Worm (Caenorhabditis elegans) whole organism, L4 larva: Measurements from ENCODE around the gene W07A12.8.

ENCODE experiments used
- D1046.2 ChIP-seq: fragments of 200-800 bp; sonication (Bioruptor generic); IDR thresholded peaks from 2 replicates; pipeline ENCODE4 v1.3.6; 2022; ENCODE audit warnings: missing genetic modification characterization, missing compliant biosample characterization
- F44E2.7 ChIP-seq: fragments of 200-800 bp; sonication (Bioruptor generic); IDR thresholded peaks from 2 replicates; pipeline ENCODE4 v2.1.2; 2022; ENCODE audit warnings: missing genetic modification characterization, missing compliant biosample characterization
- F49E8.2 ChIP-seq: sonication (generic microtip); optimal IDR thresholded peaks from 2 replicates; lab custom pipeline; 2016; ENCODE audit warnings: missing compliant biosample characterization, mild to moderate bottlenecking, missing genetic modification characterization, borderline replicate concordance
- T20F7.1 ChIP-seq: fragments of 200-800 bp; sonication (Bioruptor generic); optimal IDR thresholded peaks from 2 replicates; lab custom pipeline; 2018; ENCODE audit warnings: mild to moderate bottlenecking, missing genetic modification characterization, missing compliant biosample characterization
- Y5F2A.4 ChIP-seq: fragments of 200-800 bp; sonication (Bioruptor generic); optimal IDR thresholded peaks from 2 replicates; lab custom pipeline; 2018; ENCODE audit warnings: mild to moderate bottlenecking, missing genetic modification characterization, missing compliant biosample characterization
- Y75B8A.6 ChIP-seq: fragments of 200-800 bp; sonication (Bioruptor generic); IDR thresholded peaks from 2 replicates; pipeline ENCODE4 v1.3.6; 2022; ENCODE audit warnings: missing genetic modification reagents, missing genetic modification characterization, missing compliant biosample characterization
- ZK337.2 ChIP-seq: fragments of 200-800 bp; sonication (Bioruptor generic); IDR thresholded peaks from 2 replicates; pipeline ENCODE4 v1.3.6; 2022; ENCODE audit warnings: missing genetic modification reagents, missing genetic modification characterization, missing compliant biosample characterization
- ZK546.5 ChIP-seq, 2 experiments: sonication (generic microtip); optimal IDR thresholded peaks; 2 replicates each; lab custom pipeline; 2017; ENCODE audit warnings: missing biosample characterization in 2 of 2, missing genetic modification characterization in 2 of 2
- aha-1 ChIP-seq: fragments of 150-350 bp; peaks from one replicate; lab custom pipeline; 2014; ENCODE audit warnings: missing biosample characterization, missing genetic modification characterization
- attf-4 ChIP-seq: sonication (generic microtip); optimal IDR thresholded peaks from 3 replicates; lab custom pipeline; 2017; ENCODE audit warnings: missing biosample characterization, missing genetic modification characterization
- ceh-20 ChIP-seq: fragments of 200-800 bp; sonication (Bioruptor generic); IDR thresholded peaks from 2 replicates; pipeline ENCODE4 v1.3.6; 2022; ENCODE audit warnings: missing genetic modification reagents, missing genetic modification characterization, missing compliant biosample characterization
- daf-16 ChIP-seq, 3 experiments: sonication (generic microtip); optimal IDR thresholded peaks; 2 replicates each; lab custom pipeline; 2016 to 2017; ENCODE audit warnings: missing genetic modification characterization in 3 of 3, missing genetic modification reagents in 3 of 3, mild to moderate bottlenecking in 2 of 3, missing compliant biosample characterization in 2 of 3, missing biosample characterization in 1 of 3, moderate library complexity in 1 of 3
- daf-19 ChIP-seq: fragments of 200-800 bp; sonication (Bioruptor generic); conservative IDR thresholded peaks from 2 replicates; pipeline ENCODE4 v1.3.6; 2022; ENCODE audit warnings: missing genetic modification characterization, missing compliant biosample characterization
- daf-8 ChIP-seq: fragments of 200-800 bp; sonication (Bioruptor generic); IDR thresholded peaks from 2 replicates; pipeline ENCODE4 v1.3.6; 2022; ENCODE audit warnings: missing genetic modification characterization, missing compliant biosample characterization
- dmd-9 ChIP-seq: fragments of 200-800 bp; sonication (Bioruptor generic); IDR thresholded peaks from 2 replicates; pipeline ENCODE4 v1.3.6; 2022; ENCODE audit warnings: missing genetic modification reagents, missing genetic modification characterization, missing compliant biosample characterization
- dpl-1 ChIP-seq: fragments of 150-350 bp; optimal IDR thresholded peaks from 2 replicates; lab custom pipeline; 2014; ENCODE audit warnings: missing biosample characterization, missing genetic modification reagents, missing genetic modification characterization
- fkh-10 ChIP-seq: fragments of 150-350 bp; optimal IDR thresholded peaks from 2 replicates; lab custom pipeline; 2014; ENCODE audit warnings: missing biosample characterization, missing genetic modification reagents, missing genetic modification characterization
- hif-1 ChIP-seq, 2 experiments: sonication (generic microtip); optimal IDR thresholded peaks; 2 replicates each; lab custom pipeline; 2016 to 2017; ENCODE audit warnings: missing compliant biosample characterization in 2 of 2, missing genetic modification characterization in 2 of 2, missing genetic modification reagents in 2 of 2, missing genotype in 2 of 2, mild to moderate bottlenecking in 1 of 2
- hlh-30 ChIP-seq: sonication (generic microtip); optimal IDR thresholded peaks from 2 replicates; lab custom pipeline; 2017; ENCODE audit warnings: antibody characterized with exemption, mild to moderate bottlenecking, missing genetic modification characterization, missing compliant biosample characterization; ENCODE audit not compliant: insufficient read depth
- jun-1 ChIP-seq: fragments of 150-350 bp; optimal IDR thresholded peaks from 2 replicates; lab custom pipeline; 2014; ENCODE audit warnings: missing biosample characterization, missing genetic modification reagents, missing genetic modification characterization
- lim-7 ChIP-seq: fragments of 200-800 bp; sonication (Bioruptor generic); IDR thresholded peaks from 2 replicates; pipeline ENCODE4 v1.3.6; 2022; ENCODE audit warnings: missing genetic modification characterization, missing compliant biosample characterization
- lin-1 ChIP-seq: fragments of 200-800 bp; sonication (Bioruptor generic); IDR thresholded peaks from 2 replicates; pipeline ENCODE4 v1.3.6; 2022; ENCODE audit warnings: missing genetic modification reagents, missing genetic modification characterization, missing compliant biosample characterization
- lin-15B ChIP-seq: fragments of 150-350 bp; sonication (generic microtip); optimal IDR thresholded peaks from 3 replicates; lab custom pipeline; 2014; ENCODE audit warnings: missing biosample characterization, missing genetic modification characterization
- lin-38 ChIP-seq: fragments of 200-800 bp; sonication (Bioruptor generic); IDR thresholded peaks from 2 replicates; pipeline ENCODE4 v1.3.6; 2022; ENCODE audit warnings: missing genetic modification reagents, missing genetic modification characterization, missing compliant biosample characterization
- lsy-2 ChIP-seq, 2 experiments: fragments of 150-350 bp in 1 of 2; sonication (generic microtip) in 1 of 2; optimal IDR thresholded peaks; 2 replicates each; lab custom pipeline; 2014 to 2017; ENCODE audit warnings: missing biosample characterization in 2 of 2, missing genetic modification characterization in 2 of 2
- madf-5 ChIP-seq, 2 experiments: fragments of 200-800 bp; sonication (Bioruptor generic); IDR thresholded peaks; 2 replicates each; pipeline ENCODE4 v1.3.6; 2022; ENCODE audit warnings: missing compliant biosample characterization in 2 of 2, missing genetic modification characterization in 2 of 2
- mep-1 ChIP-seq: fragments of 150-350 bp; sonication (generic microtip); optimal IDR thresholded peaks from 3 replicates; lab custom pipeline; 2014; ENCODE audit warnings: missing biosample characterization, missing genetic modification characterization
- mes-2 ChIP-seq: sonication (generic microtip); optimal IDR thresholded peaks from 2 replicates; lab custom pipeline; 2016; ENCODE audit warnings: missing genotype, mild to moderate bottlenecking, missing genetic modification characterization, missing compliant biosample characterization; ENCODE audit not compliant: poor library complexity, severe bottlenecking
- nhr-10 ChIP-seq: fragments of 150-350 bp; optimal IDR thresholded peaks from 2 replicates; lab custom pipeline; 2014; ENCODE audit warnings: missing biosample characterization, missing genetic modification characterization
- nhr-102 ChIP-seq: sonication (generic microtip); optimal IDR thresholded peaks from 2 replicates; lab custom pipeline; 2016; ENCODE audit warnings: mild to moderate bottlenecking, missing genetic modification characterization, moderate library complexity, missing compliant biosample characterization
- nhr-11 ChIP-seq: fragments of 150-350 bp; optimal IDR thresholded peaks from 2 replicates; lab custom pipeline; 2014; ENCODE audit warnings: missing biosample characterization, missing genetic modification characterization
- nhr-28 ChIP-seq: fragments of 150-350 bp; optimal IDR thresholded peaks from 2 replicates; lab custom pipeline; 2014; ENCODE audit warnings: missing biosample characterization, missing genetic modification characterization
- nhr-41 ChIP-seq: fragments of 200-800 bp; sonication (Bioruptor generic); IDR thresholded peaks from 2 replicates; pipeline ENCODE4 v1.3.6; 2022; ENCODE audit warnings: missing genetic modification reagents, missing genetic modification characterization, missing compliant biosample characterization
- nhr-42 ChIP-seq: fragments of 200-800 bp; sonication (Bioruptor generic); IDR thresholded peaks from 2 replicates; pipeline ENCODE4 v1.3.6; 2022; ENCODE audit warnings: missing genetic modification characterization, missing compliant biosample characterization
- nhr-6 ChIP-seq: fragments of 150-350 bp; optimal IDR thresholded peaks from 2 replicates; lab custom pipeline; 2014; ENCODE audit warnings: missing biosample characterization, missing genetic modification characterization
- nhr-77 ChIP-seq: fragments of 150-350 bp; optimal IDR thresholded peaks from 2 replicates; lab custom pipeline; 2014; ENCODE audit warnings: missing biosample characterization, missing genetic modification characterization
- pha-4 ChIP-seq, 2 experiments: fragments of 150-350 bp in 1 of 2; fragments of 200-800 bp in 1 of 2; sonication (Bioruptor generic) in 1 of 2; IDR thresholded peaks in 1 of 2; optimal IDR thresholded peaks in 1 of 2; 2 replicates each; pipeline versions ENCODE4 v1.3.6 to Lab custom; 2014 to 2022; ENCODE audit warnings: missing genetic modification characterization in 2 of 2, missing genetic modification reagents in 2 of 2, missing biosample characterization in 1 of 2, missing compliant biosample characterization in 1 of 2
- pqm-1 ChIP-seq: sonication (generic microtip); optimal IDR thresholded peaks from 2 replicates; lab custom pipeline; 2017; ENCODE audit warnings: missing biosample characterization, missing genetic modification characterization
- saeg-2 ChIP-seq: fragments of 200-800 bp; sonication (Bioruptor generic); IDR thresholded peaks from 2 replicates; pipeline ENCODE4 v1.3.6; 2022; ENCODE audit warnings: missing genetic modification reagents, missing genetic modification characterization, missing compliant biosample characterization
- sdz-12 ChIP-seq: fragments of 200-800 bp; sonication (Bioruptor generic); optimal IDR thresholded peaks from 2 replicates; lab custom pipeline; 2018; ENCODE audit warnings: mild to moderate bottlenecking, missing genetic modification characterization, missing compliant biosample characterization
- skn-1 ChIP-seq: fragments of 150-350 bp; optimal IDR thresholded peaks from 2 replicates; lab custom pipeline; 2014; ENCODE audit warnings: missing biosample characterization, missing genetic modification characterization
- snpc-1.2 ChIP-seq: fragments of 200-800 bp; sonication (Bioruptor generic); IDR thresholded peaks from 2 replicates; pipeline ENCODE4 v1.3.6; 2022; ENCODE audit warnings: missing genetic modification reagents, missing genetic modification characterization, missing compliant biosample characterization
- spr-1 ChIP-seq: sonication (generic microtip); optimal IDR thresholded peaks from 2 replicates; lab custom pipeline; 2016; ENCODE audit warnings: mild to moderate bottlenecking, missing genetic modification characterization, missing compliant biosample characterization
- spr-3 ChIP-seq: fragments of 200-800 bp; sonication (Bioruptor generic); optimal IDR thresholded peaks from 2 replicates; lab custom pipeline; 2018; ENCODE audit warnings: mild to moderate bottlenecking, missing genetic modification characterization, missing compliant biosample characterization
- tag-97 ChIP-seq: fragments of 200-800 bp; sonication (Bioruptor generic); IDR thresholded peaks from 2 replicates; pipeline ENCODE4 v1.3.6; 2022; ENCODE audit warnings: missing genetic modification characterization, missing compliant biosample characterization
- unc-130 ChIP-seq: sonication (generic microtip); optimal IDR thresholded peaks from 2 replicates; lab custom pipeline; 2016; ENCODE audit warnings: missing genetic modification reagents, missing genetic modification characterization, missing compliant biosample characterization
- vab-7 ChIP-seq: fragments of 200-800 bp; sonication (Bioruptor generic); IDR thresholded peaks from 2 replicates; pipeline ENCODE4 v1.3.6; 2022; ENCODE audit warnings: missing genetic modification reagents, missing genetic modification characterization, missing compliant biosample characterization
- zag-1 ChIP-seq: fragments of 150-350 bp; optimal IDR thresholded peaks from 2 replicates; lab custom pipeline; 2014; ENCODE audit warnings: missing biosample characterization, missing genetic modification characterization
- zfp-3 ChIP-seq: fragments of 200-800 bp; sonication (Bioruptor generic); conservative IDR thresholded peaks from 2 replicates; pipeline ENCODE4 v1.3.6; 2022; ENCODE audit warnings: missing genetic modification reagents, missing genetic modification characterization, missing compliant biosample characterization
- zip-2 ChIP-seq: fragments of 150-350 bp; optimal IDR thresholded peaks from 2 replicates; lab custom pipeline; 2014; ENCODE audit warnings: missing biosample characterization, missing genetic modification characterization
- ztf-7 ChIP-seq: fragments of 150-350 bp; optimal IDR thresholded peaks from 2 replicates; lab custom pipeline; 2014; ENCODE audit warnings: missing biosample characterization, missing genetic modification characterization

Gene W07A12.8

ce11 chrII:9169450-9169960, 3.9 kb upstream of the W07A12.8 start, which contains the start of gene dpl-1:
TSS of gene dpl-1 (plus strand) at chrII:9169910.
- TF ChIP-seq spr-3 (no peak), aha-1 (tag; lab: Kevin White, UChicago) (peak; percentile 93), nhr-6 (peak; percentile 22), mep-1 (no peak), ztf-7 (tag; lab: Kevin White, UChicago) (peak; percentile 21), madf-5 (GFP tag; IDR thresholded peaks at IDR 0.05; lab: Robert Waterston, UW) (no peak), nhr-102 (tag; lab: Kevin White, UChicago) (no peak), F44E2.7 (GFP tag; lab: Robert Waterston, UW) (no peak), nhr-11 (tag; lab: Kevin White, UChicago) (no peak), D1046.2 (no peak), zip-2 (no peak), daf-8 (GFP tag; lab: Robert Waterston, UW) (no peak), nhr-41 (GFP tag; lab: Robert Waterston, UW) (no peak), vab-7 (GFP tag; lab: Robert Waterston, UW) (no peak), hlh-30 (tag; lab: Kevin White, UChicago) (no peak), ZK546.5 (tag; optimal IDR thresholded peaks at IDR 0.05; lab: Kevin White, UChicago) (no peak), lim-7 (no peak), daf-16 (GFP tag; optimal IDR thresholded peaks at IDR 0.05; lab: Kevin White, UChicago) (no peak), daf-16 (tag; optimal IDR thresholded peaks at IDR 0.05; lab: Kevin White, UChicago) (peak; percentile 43), lin-15B (no peak), nhr-28 (no peak), tag-97 (GFP tag; lab: Robert Waterston, UW) (no peak), dmd-9 (GFP tag; lab: Robert Waterston, UW) (no peak), F49E8.2 (tag; lab: Kevin White, UChicago) (no peak), mes-2 (tag; lab: Kevin White, UChicago) (peak; percentile 68), daf-19 (no peak), jun-1 (tag; lab: Kevin White, UChicago) (no peak), fkh-10 (GFP tag; lab: Kevin White, UChicago) (no peak), dpl-1 (GFP tag; lab: Kevin White, UChicago) (no peak), nhr-10 (tag; lab: Kevin White, UChicago) (no peak), attf-4 (tag; lab: Kevin White, UChicago) (no peak), unc-130 (GFP tag; lab: Kevin White, UChicago) (no peak), nhr-77 (tag; lab: Kevin White, UChicago) (no peak), skn-1 (no peak), nhr-42 (GFP tag; lab: Robert Waterston, UW) (no peak), ZK337.2 (no peak), pha-4 (GFP tag; IDR thresholded peaks at IDR 0.05; lab: Robert Waterston, UW) (no peak), pha-4 (tag; optimal IDR thresholded peaks at IDR 0.05; lab: Kevin White, UChicago) (no peak), zag-1 (no peak), hif-1 (tag; optimal IDR thresholded peaks at IDR 0.05; lab: Kevin White, UChicago) (peak in 1 of 2 experiments; percentile 2), Y75B8A.6 (GFP tag; lab: Robert Waterston, UW) (no peak), sdz-12 (GFP tag; lab: Kevin White, UChicago) (no peak), zfp-3 (GFP tag; lab: Robert Waterston, UW) (no peak), ceh-20 (GFP tag; lab: Robert Waterston, UW) (no peak), snpc-1.2 (no peak), lsy-2 (tag; optimal IDR thresholded peaks at IDR 0.05; lab: Kevin White, UChicago) (peak in 1 of 2 experiments; percentile 68), Y5F2A.4 (GFP tag; lab: Kevin White, UChicago) (no peak), spr-1 (no peak), lin-1 (no peak), saeg-2 (GFP tag; lab: Robert Waterston, UW) (no peak), lin-38 (GFP tag; lab: Robert Waterston, UW) (0 out of 2 replicates have a peak, but pooled peaks have one; percentile 24), T20F7.1 (peak; percentile 96), pqm-1 (tag; lab: Kevin White, UChicago) (no peak)
